Fruit fly (Drosophila melanogaster) whole organism, embryonic: ENCODE measurements around the gene CG15296.

Experiments used
- Ada2b ChIP-seq: fragments of 200-800 bp; sonication (Bioruptor generic); IDR thresholded peaks from 2 replicates; pipeline ENCODE4 v1.3.6; 2022; ENCODE audit warnings: missing biosample characterization, missing genetic modification characterization
- CG11504 ChIP-seq: fragments of 200-800 bp; sonication (Bioruptor generic); optimal IDR thresholded peaks from 3 replicates; lab custom pipeline; 2019; ENCODE audit warnings: missing biosample characterization, mild to moderate bottlenecking, missing genetic modification characterization, moderate library complexity
- CG11695 ChIP-seq: fragments of 200-800 bp; sonication (Bioruptor generic); IDR thresholded peaks from 3 replicates; pipeline ENCODE4 v1.3.6; 2022; ENCODE audit warnings: missing biosample characterization, missing genetic modification characterization
- CG12219 ChIP-seq: fragments of 200-800 bp; sonication (Bioruptor generic); optimal IDR thresholded peaks from 3 replicates; lab custom pipeline; 2018; ENCODE audit warnings: missing biosample characterization, mild to moderate bottlenecking, missing genetic modification characterization
- CG12236 ChIP-seq: fragments of 200-800 bp; sonication (Bioruptor generic); optimal IDR thresholded peaks from 2 replicates; lab custom pipeline; 2016; ENCODE audit warnings: missing biosample characterization, missing genetic modification characterization
- CG13424 ChIP-seq: fragments of 200-800 bp; sonication (Bioruptor generic); optimal IDR thresholded peaks from 2 replicates; lab custom pipeline; 2019; ENCODE audit warnings: missing biosample characterization, mild to moderate bottlenecking, missing genetic modification characterization, moderate library complexity
- CG15269 ChIP-seq: fragments of 200-800 bp; sonication (Bioruptor generic); optimal IDR thresholded peaks from 2 replicates; lab custom pipeline; 2018; ENCODE audit warnings: missing biosample characterization, mild to moderate bottlenecking, missing genetic modification characterization, moderate library complexity
- CG18599 ChIP-seq: fragments of 200-800 bp; sonication (Bioruptor generic); optimal IDR thresholded peaks from 3 replicates; lab custom pipeline; 2017; ENCODE audit warnings: missing biosample characterization, missing genetic modification characterization, mild to moderate bottlenecking, moderate library complexity, missing genetic modification reagents
- CG32532 ChIP-seq: fragments of 200-800 bp; sonication (Bioruptor generic); IDR thresholded peaks from 2 replicates; pipeline ENCODE4 v1.3.6; 2022; ENCODE audit warnings: missing biosample characterization, missing genetic modification characterization
- CG32772 ChIP-seq: fragments of 200-800 bp; sonication (Bioruptor generic); IDR thresholded peaks from 2 replicates; pipeline ENCODE4 v1.3.6; 2022; ENCODE audit warnings: missing biosample characterization, missing genetic modification characterization
- CG4328 ChIP-seq: fragments of 200-800 bp; sonication (Bioruptor generic); optimal IDR thresholded peaks from 3 replicates; lab custom pipeline; 2017; ENCODE audit warnings: missing biosample characterization, missing genetic modification reagents, missing genetic modification characterization
- CG5245 ChIP-seq: fragments of 200-800 bp; sonication (Bioruptor generic); optimal IDR thresholded peaks from 3 replicates; lab custom pipeline; 2016; ENCODE audit warnings: missing biosample characterization, missing genetic modification characterization
- CG6791 ChIP-seq: fragments of 200-800 bp; sonication (Bioruptor generic); IDR thresholded peaks from 3 replicates; pipeline ENCODE4 v1.3.6; 2022; ENCODE audit warnings: missing biosample characterization, missing genetic modification characterization; ENCODE audit not compliant: partially characterized antibody
- CG7839 ChIP-seq: fragments of 200-800 bp; sonication (Bioruptor generic); optimal IDR thresholded peaks from 3 replicates; lab custom pipeline; 2018; ENCODE audit warnings: missing biosample characterization, mild to moderate bottlenecking, missing genetic modification characterization, moderate library complexity
- CG8290 ChIP-seq, 3 experiments: fragments of 200-800 bp; sonication (Bioruptor generic); optimal IDR thresholded peaks; 2 replicates each; lab custom pipeline; 2016 to 2019; ENCODE audit warnings: missing biosample characterization in 3 of 3, missing genetic modification characterization in 3 of 3, mild to moderate bottlenecking in 2 of 3, moderate library complexity in 1 of 3
- CG9876 ChIP-seq: fragments of 200-800 bp; sonication (Bioruptor generic); optimal IDR thresholded peaks from 2 replicates; lab custom pipeline; 2016; ENCODE audit warnings: missing biosample characterization, missing genetic modification characterization
- CHES-1-like ChIP-seq: fragments of 200-800 bp; sonication (Bioruptor generic); optimal IDR thresholded peaks from 2 replicates; lab custom pipeline; 2016; ENCODE audit warnings: missing biosample characterization, missing genetic modification characterization
- D19A ChIP-seq: fragments of 200-800 bp; optimal IDR thresholded peaks from 3 replicates; lab custom pipeline; 2019; ENCODE audit warnings: missing biosample characterization, mild to moderate bottlenecking, missing genetic modification characterization, moderate library complexity
- Fer1 ChIP-seq: fragments of 200-800 bp; sonication (Bioruptor generic); optimal IDR thresholded peaks from 2 replicates; lab custom pipeline; 2017; ENCODE audit warnings: missing biosample characterization, mild to moderate bottlenecking, missing genetic modification characterization
- HLH3B ChIP-seq: fragments of 200-800 bp; sonication (Bioruptor generic); IDR thresholded peaks from 2 replicates; pipeline ENCODE4 v1.3.6; 2022; ENCODE audit warnings: missing biosample characterization, missing genetic modification characterization
- Hmr ChIP-seq: fragments of 200-800 bp; sonication (Bioruptor generic); optimal IDR thresholded peaks from 3 replicates; lab custom pipeline; 2017; ENCODE audit warnings: mild to moderate bottlenecking, missing biosample characterization, missing genetic modification reagents, missing genetic modification characterization
- Hmx ChIP-seq: fragments of 200-800 bp; sonication (Bioruptor generic); optimal IDR thresholded peaks from 2 replicates; lab custom pipeline; 2016; ENCODE audit warnings: missing biosample characterization, missing genetic modification characterization
- MBD-R2 ChIP-seq: fragments of 200-800 bp; sonication (Bioruptor generic); IDR thresholded peaks from 2 replicates; pipeline ENCODE4 v1.3.6; 2022; ENCODE audit warnings: missing biosample characterization, missing genetic modification characterization
- Mad ChIP-seq: fragments of 200-800 bp; sonication (Bioruptor generic); optimal IDR thresholded peaks from 2 replicates; lab custom pipeline; 2016; ENCODE audit warnings: missing biosample characterization, missing genetic modification characterization
- Med ChIP-seq: fragments of 200-800 bp; sonication (Bioruptor generic); peaks from one replicate; lab custom pipeline; 2016; ENCODE audit warnings: missing biosample characterization, missing genetic modification characterization, mild to moderate bottlenecking, inconsistent platforms, moderate library complexity
- Nf-YB ChIP-seq: fragments of 200-800 bp; sonication (Bioruptor generic); optimal IDR thresholded peaks from 3 replicates; lab custom pipeline; 2019; ENCODE audit warnings: missing biosample characterization, mild to moderate bottlenecking, missing genetic modification characterization, moderate library complexity
- Ptx1 ChIP-seq: fragments of 200-800 bp; sonication (Bioruptor generic); IDR thresholded peaks from 2 replicates; pipeline ENCODE4 v1.3.6; 2022; ENCODE audit warnings: missing biosample characterization, missing genetic modification characterization
- Xrp1 ChIP-seq: fragments of 200-800 bp; sonication (Bioruptor generic); IDR thresholded peaks from 2 replicates; pipeline ENCODE4 v1.3.6; 2022; ENCODE audit warnings: missing biosample characterization, missing genetic modification characterization
- az2 ChIP-seq: fragments of 200-800 bp; sonication (Bioruptor generic); optimal IDR thresholded peaks from 3 replicates; lab custom pipeline; 2016; ENCODE audit warnings: missing biosample characterization, missing genetic modification characterization
- cad ChIP-seq: fragments of >200 bp; optimal IDR thresholded peaks from 2 replicates; lab custom pipeline; 2017; ENCODE audit warnings: missing biosample characterization, missing genetic modification characterization
- ci ChIP-seq: fragments of 200-800 bp; sonication (Bioruptor generic); IDR thresholded peaks from 3 replicates; pipeline ENCODE4 v1.3.6; 2022; ENCODE audit warnings: missing biosample characterization, missing genetic modification characterization
- croc ChIP-seq: fragments of 200-800 bp; sonication (Bioruptor generic); conservative IDR thresholded peaks from 3 replicates; pipeline ENCODE4 v1.3.6; 2022; ENCODE audit warnings: missing biosample characterization, missing genetic modification characterization
- cwo ChIP-seq: fragments of 200-800 bp; sonication (Bioruptor generic); optimal IDR thresholded peaks from 3 replicates; lab custom pipeline; 2017; ENCODE audit warnings: missing biosample characterization, missing genetic modification characterization, mild to moderate bottlenecking, moderate library complexity, missing genetic modification reagents
- disco-r ChIP-seq: fragments of 200-800 bp; sonication (Bioruptor generic); optimal IDR thresholded peaks from 2 replicates; lab custom pipeline; 2016; ENCODE audit warnings: missing biosample characterization, missing genetic modification characterization
- fd102C ChIP-seq: fragments of 200-800 bp; sonication (Bioruptor generic); optimal IDR thresholded peaks from 2 replicates; lab custom pipeline; 2018; ENCODE audit warnings: missing biosample characterization, mild to moderate bottlenecking, missing genetic modification characterization, moderate library complexity
- fd96Cb ChIP-seq: fragments of 200-800 bp; sonication (Bioruptor generic); optimal IDR thresholded peaks from 2 replicates; lab custom pipeline; 2018; ENCODE audit warnings: missing biosample characterization, mild to moderate bottlenecking, missing genetic modification characterization, moderate library complexity
- ftz-f1 ChIP-seq: fragments of 200-800 bp; sonication (Bioruptor generic); optimal IDR thresholded peaks from 2 replicates; lab custom pipeline; 2016; ENCODE audit warnings: missing biosample characterization, missing genetic modification characterization
- gcm2 ChIP-seq: fragments of 200-800 bp; sonication (Bioruptor generic); optimal IDR thresholded peaks from 2 replicates; lab custom pipeline; 2016; ENCODE audit warnings: missing biosample characterization, missing genetic modification characterization
- gem ChIP-seq: fragments of 200-800 bp; sonication (Bioruptor generic); optimal IDR thresholded peaks from 2 replicates; lab custom pipeline; 2019; ENCODE audit warnings: missing biosample characterization, mild to moderate bottlenecking, missing genetic modification characterization, moderate library complexity
- gfzf ChIP-seq: fragments of 200-800 bp; sonication (Bioruptor generic); optimal IDR thresholded peaks from 2 replicates; lab custom pipeline; 2016; ENCODE audit warnings: missing biosample characterization, mild to moderate bottlenecking, missing genetic modification characterization, moderate library complexity
- grau ChIP-seq: fragments of 200-800 bp; optimal IDR thresholded peaks from 3 replicates; lab custom pipeline; 2019; ENCODE audit warnings: missing biosample characterization, mild to moderate bottlenecking, missing genetic modification characterization, moderate library complexity
- hth ChIP-seq: fragments of >200 bp; optimal IDR thresholded peaks from 2 replicates; lab custom pipeline; 2017; ENCODE audit warnings: inconsistent platforms
- ind ChIP-seq: fragments of 200-800 bp; sonication (Bioruptor generic); optimal IDR thresholded peaks from 3 replicates; lab custom pipeline; 2016; ENCODE audit warnings: missing biosample characterization, missing genetic modification characterization
- jigr1 ChIP-seq: fragments of 200-800 bp; sonication (Bioruptor generic); IDR thresholded peaks from 3 replicates; pipeline ENCODE4 v1.3.6; 2022; ENCODE audit warnings: missing biosample characterization, missing genetic modification characterization
- lab ChIP-seq: fragments of 200-800 bp; sonication (Bioruptor generic); optimal IDR thresholded peaks from 3 replicates; lab custom pipeline; 2017; ENCODE audit warnings: missing biosample characterization, missing genetic modification characterization, mild to moderate bottlenecking, moderate library complexity, missing genetic modification reagents
- nerfin-1 ChIP-seq: fragments of 200-800 bp; sonication (Bioruptor generic); optimal IDR thresholded peaks from 3 replicates; lab custom pipeline; 2019; ENCODE audit warnings: missing biosample characterization, mild to moderate bottlenecking, missing genetic modification characterization, moderate library complexity
- org-1 ChIP-seq: fragments of 200-800 bp; sonication (Bioruptor generic); optimal IDR thresholded peaks from 2 replicates; lab custom pipeline; 2017; ENCODE audit warnings: missing biosample characterization, missing genetic modification characterization
- row ChIP-seq: fragments of 200-800 bp; sonication (Bioruptor generic); IDR thresholded peaks from 3 replicates; pipeline ENCODE4 v1.3.6; 2022; ENCODE audit warnings: missing biosample characterization, missing genetic modification characterization
- vvl ChIP-seq: fragments of 200-800 bp; sonication (Bioruptor generic); IDR thresholded peaks from 2 replicates; pipeline ENCODE4 v1.3.6; 2022; ENCODE audit warnings: missing biosample characterization, missing genetic modification characterization
- zfh1 ChIP-seq: fragments of 200-800 bp; sonication (Bioruptor generic); IDR thresholded peaks from 3 replicates; pipeline ENCODE4 v1.3.6; 2022; ENCODE audit warnings: missing biosample characterization, missing genetic modification characterization

The CG15296 gene

DNA sequence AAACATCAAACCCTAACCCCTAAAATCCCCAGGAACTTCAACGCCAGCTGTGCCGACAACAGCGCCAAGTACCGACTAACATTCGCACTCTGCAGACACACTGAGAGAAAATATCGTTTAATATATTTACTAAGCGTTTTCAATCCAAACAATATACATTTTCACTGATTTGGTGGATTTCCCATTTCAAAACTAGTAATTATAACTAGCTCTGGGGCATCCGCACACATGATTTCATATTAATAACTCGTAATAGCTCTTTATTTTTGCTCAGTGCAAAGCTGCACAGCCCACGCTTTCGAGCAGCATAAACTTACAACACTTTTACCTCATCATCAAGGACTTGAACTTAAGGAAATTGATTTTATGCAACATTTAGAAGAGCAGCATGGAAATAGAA, 2.2 kb downstream of the CG15296 start (continued):
- TF ChIP-seq CG8290 (GFP tag; optimal IDR thresholded peaks at IDR 0.05; lab: Kevin White, UChicago) (no peak), CG8290 (tag; optimal IDR thresholded peaks at IDR 0.05; lab: Kevin White, UChicago) (peak in 1 of 2 experiments; percentile 32), ind (GFP tag; lab: Kevin White, UChicago) (peak; percentile 3), CG12219 (GFP tag; lab: Kevin White, UChicago) (peak; percentile 2), Hmx (GFP tag; lab: Kevin White, UChicago) (no peak), CG11695 (GFP tag; lab: Robert Waterston, UW) (0 out of 3 replicates have a peak, but pooled peaks have one; percentile 12), CHES-1-like (GFP tag; lab: Kevin White, UChicago) (no peak), Nf-YB (GFP tag; lab: Kevin White, UChicago) (no peak), CG9876 (GFP tag; lab: Kevin White, UChicago) (no peak), ci (peak; percentile 38; the same call in 1 of the 3 replicates), ftz-f1 (GFP tag; lab: Kevin White, UChicago) (no peak), grau (tag; lab: Kevin White, UChicago) (peak; percentile 21), gfzf (GFP tag; lab: Kevin White, UChicago) (no peak), Fer1 (GFP tag; lab: Kevin White, UChicago) (peak; percentile 43), jigr1 (GFP tag; lab: Robert Waterston, UW) (no peak), hth (lab: Kevin White, UChicago) (no peak), CG13424 (tag; lab: Kevin White, UChicago) (peak; percentile 1), gem (tag; lab: Kevin White, UChicago) (peak; percentile 38), Xrp1 (GFP tag; lab: Robert Waterston, UW) (peak; percentile 32; the same call in 1 of the 2 replicates), Hmr (peak; percentile 27), CG4328 (GFP tag; lab: Kevin White, UChicago) (no peak), CG5245 (GFP tag; lab: Kevin White, UChicago) (no peak), CG7839 (tag; lab: Kevin White, UChicago) (peak; percentile 50), CG11504 (tag; lab: Kevin White, UChicago) (peak; percentile 51), CG12236 (no peak), CG15269 (peak; percentile 6), nerfin-1 (no peak), Med (GFP tag; lab: Kevin White, UChicago) (peak; percentile 74), cwo (peak; percentile 2), CG32772 (peak; percentile 19; the same call in 1 of the 2 replicates), gcm2 (no peak), D19A (tag; lab: Kevin White, UChicago) (peak; percentile 1), HLH3B (GFP tag; lab: Robert Waterston, UW) (0 out of 2 replicates have a peak, but pooled peaks have one; percentile 22), fd102C (GFP tag; lab: Kevin White, UChicago) (no peak), croc (GFP tag; lab: Robert Waterston, UW) (no peak), zfh1 (GFP tag; lab: Robert Waterston, UW) (peak; percentile 47; the same call in 1 of the 3 replicates), CG6791 (no peak), Ada2b (GFP tag; lab: Robert Waterston, UW) (peak; percentile 46; the same call in 1 of the 2 replicates), Mad (no peak), MBD-R2 (GFP tag; lab: Robert Waterston, UW) (no peak), az2 (GFP tag; lab: Kevin White, UChicago) (peak; percentile 5), fd96Cb (tag; lab: Kevin White, UChicago) (peak; percentile 14), vvl (GFP tag; lab: Robert Waterston, UW) (0 out of 2 replicates have a peak, but pooled peaks have one; percentile 26), CG18599 (peak; percentile 62), cad (no peak), disco-r (GFP tag; lab: Kevin White, UChicago) (no peak), org-1 (peak; percentile 16), CG32532 (GFP tag; lab: Robert Waterston, UW) (peak; percentile 20; the same call in 1 of the 2 replicates), row (peak; percentile 44; the same call in 2 of the 3 replicates), lab (GFP tag; lab: Kevin White, UChicago) (peak; percentile 41), Ptx1 (peak; percentile 51)
